Worm (Caenorhabditis elegans) whole organism, L2 larva: ENCODE results near the gene F02A9.7.

Source experiments
- egl-27 ChIP-seq: sonication (generic microtip); optimal IDR thresholded peaks from 3 replicates; lab custom pipeline; 2017; ENCODE audit warnings: missing biosample characterization, missing genetic modification reagents, missing genetic modification characterization
- lsy-2 ChIP-seq, 2 experiments: fragments of 150-350 bp in 1 of 2; sonication (generic microtip) in 1 of 2; optimal IDR thresholded peaks; 2 replicates each; lab custom pipeline; 2014 to 2017; ENCODE audit warnings: missing biosample characterization in 2 of 2, missing genetic modification characterization in 2 of 2
- snpc-4 ChIP-seq: fragments of 150-350 bp; optimal IDR thresholded peaks from 2 replicates; lab custom pipeline; 2014; ENCODE audit warnings: missing biosample characterization, missing genetic modification characterization

ce11 chrIII:9071372-9071771 lies 4.1 kb downstream of the F02A9.7 start, which contains the start of gene lin-12:
- TF ChIP-seq egl-27 (tag; lab: Kevin White, UChicago): no peak
- no peak for TF ChIP-seq lsy-2 (tag; optimal IDR thresholded peaks at IDR 0.05; lab: Kevin White, UChicago)
- TF ChIP-seq snpc-4 (tag; lab: Kevin White, UChicago): no peak
